Worm (Caenorhabditis elegans) whole organism, L4 larva: ENCODE results near the gene C05D11.13.

Source experiments
- arid-1 ChIP-seq: fragments of 200-800 bp; sonication (Bioruptor generic); conservative IDR thresholded peaks from 2 replicates; pipeline ENCODE4 v1.3.6; 2022; ENCODE audit warnings: missing genetic modification reagents, missing genetic modification characterization, missing compliant biosample characterization
- skn-1 ChIP-seq: fragments of 150-350 bp; optimal IDR thresholded peaks from 2 replicates; lab custom pipeline; 2014; ENCODE audit warnings: missing biosample characterization, missing genetic modification characterization
- spr-3 ChIP-seq: fragments of 200-800 bp; sonication (Bioruptor generic); optimal IDR thresholded peaks from 2 replicates; lab custom pipeline; 2018; ENCODE audit warnings: mild to moderate bottlenecking, missing genetic modification characterization, missing compliant biosample characterization

ce11 chrIII:6422721-6423120 is 21.7 kb downstream of the C05D11.13 start:
- TF ChIP-seq spr-3 (GFP tag; lab: Kevin White, UChicago) (no peak), arid-1 (GFP tag; lab: Robert Waterston, UW) (no peak), skn-1 (no peak)
